Fruit fly (Drosophila melanogaster) whole organism, embryonic: ENCODE data around the gene vir-1.

Experiments
- Bgb ChIP-seq: fragments of 200-800 bp; sonication (Bioruptor generic); IDR thresholded peaks from 2 replicates; pipeline ENCODE4 v1.3.6; 2022; ENCODE audit warnings: missing biosample characterization, missing genetic modification characterization; ENCODE audit not compliant: partially characterized antibody
- BtbVII ChIP-seq: fragments of 200-800 bp; sonication (Bioruptor generic); optimal IDR thresholded peaks from 3 replicates; lab custom pipeline; 2017; ENCODE audit warnings: missing biosample characterization, mild to moderate bottlenecking, missing genetic modification characterization
- CG10147 ChIP-seq: fragments of 200-800 bp; sonication (Bioruptor generic); optimal IDR thresholded peaks from 2 replicates; lab custom pipeline; 2019; ENCODE audit warnings: missing biosample characterization, mild to moderate bottlenecking, missing genetic modification characterization, moderate library complexity
- CG11085 ChIP-seq: fragments of 200-800 bp; sonication (Bioruptor generic); IDR thresholded peaks from 2 replicates; pipeline ENCODE4 v1.3.6; 2022; ENCODE audit warnings: missing biosample characterization, missing genetic modification characterization
- CG12071 ChIP-seq: fragments of 200-800 bp; sonication (Bioruptor generic); optimal IDR thresholded peaks from 3 replicates; lab custom pipeline; 2018; ENCODE audit warnings: missing biosample characterization, mild to moderate bottlenecking, missing genetic modification characterization
- CG12659 ChIP-seq: fragments of 200-800 bp; sonication (Bioruptor generic); optimal IDR thresholded peaks from 3 replicates; lab custom pipeline; 2017; ENCODE audit warnings: mild to moderate bottlenecking, missing biosample characterization, missing genetic modification reagents, missing genetic modification characterization
- CG13894 ChIP-seq: fragments of 200-800 bp; sonication (Bioruptor generic); optimal IDR thresholded peaks from 3 replicates; lab custom pipeline; 2018; ENCODE audit warnings: missing biosample characterization, mild to moderate bottlenecking, missing genetic modification characterization, moderate library complexity
- CG15011 ChIP-seq: fragments of 200-800 bp; sonication (Bioruptor generic); optimal IDR thresholded peaks from 3 replicates; lab custom pipeline; 2018; ENCODE audit warnings: missing biosample characterization, mild to moderate bottlenecking, missing genetic modification characterization
- CG1529 ChIP-seq: fragments of 200-800 bp; sonication (Bioruptor generic); optimal IDR thresholded peaks from 3 replicates; lab custom pipeline; 2018; ENCODE audit warnings: missing biosample characterization, missing genetic modification characterization
- CG15479 ChIP-seq: fragments of 200-800 bp; sonication (Bioruptor generic); optimal IDR thresholded peaks from 3 replicates; lab custom pipeline; 2019; ENCODE audit warnings: missing biosample characterization, mild to moderate bottlenecking, missing genetic modification characterization, moderate library complexity
- CG15601 ChIP-seq: fragments of 200-800 bp; sonication (Bioruptor generic); optimal IDR thresholded peaks from 3 replicates; lab custom pipeline; 2019; ENCODE audit warnings: missing biosample characterization, mild to moderate bottlenecking, missing genetic modification characterization, moderate library complexity
- CG15696 ChIP-seq: fragments of 200-800 bp; sonication (Bioruptor generic); optimal IDR thresholded peaks from 2 replicates; lab custom pipeline; 2019; ENCODE audit warnings: missing biosample characterization, mild to moderate bottlenecking, missing genetic modification characterization, moderate library complexity
- CG17359 ChIP-seq: fragments of 200-800 bp; sonication (Bioruptor generic); optimal IDR thresholded peaks from 3 replicates; lab custom pipeline; 2018; ENCODE audit warnings: missing biosample characterization, mild to moderate bottlenecking, missing genetic modification characterization, moderate library complexity
- CG17568 ChIP-seq: fragments of 200-800 bp; sonication (Bioruptor generic); optimal IDR thresholded peaks from 2 replicates; lab custom pipeline; 2018; ENCODE audit warnings: missing biosample characterization, mild to moderate bottlenecking, missing genetic modification characterization, moderate library complexity
- CG17912 ChIP-seq: fragments of 200-800 bp; sonication (Bioruptor generic); optimal IDR thresholded peaks from 2 replicates; lab custom pipeline; 2018; ENCODE audit warnings: missing biosample characterization, mild to moderate bottlenecking, missing genetic modification characterization
- CG18764 ChIP-seq: fragments of 200-800 bp; sonication (Bioruptor generic); optimal IDR thresholded peaks from 3 replicates; lab custom pipeline; 2016; ENCODE audit warnings: missing biosample characterization, missing genetic modification characterization
- CG42726 ChIP-seq: fragments of 200-800 bp; sonication (Bioruptor generic); IDR thresholded peaks from 2 replicates; pipeline ENCODE4 v1.3.6; 2022; ENCODE audit warnings: missing biosample characterization, missing genetic modification characterization; ENCODE audit not compliant: partially characterized antibody
- CG8089 ChIP-seq: fragments of 200-800 bp; sonication (Bioruptor generic); optimal IDR thresholded peaks from 3 replicates; lab custom pipeline; 2016; ENCODE audit warnings: missing biosample characterization, missing genetic modification characterization
- CG8281 ChIP-seq: fragments of 200-800 bp; sonication (Bioruptor generic); optimal IDR thresholded peaks from 2 replicates; lab custom pipeline; 2018; ENCODE audit warnings: missing biosample characterization, mild to moderate bottlenecking, missing genetic modification characterization, moderate library complexity
- Dll ChIP-seq: fragments of 200-800 bp; sonication (Bioruptor generic); IDR thresholded peaks from 4 replicates; pipeline ENCODE4 v1.3.6; 2022; ENCODE audit warnings: missing biosample characterization, missing genetic modification characterization; ENCODE audit not compliant: partially characterized antibody
- Fer1 ChIP-seq: fragments of 200-800 bp; sonication (Bioruptor generic); optimal IDR thresholded peaks from 2 replicates; lab custom pipeline; 2017; ENCODE audit warnings: missing biosample characterization, mild to moderate bottlenecking, missing genetic modification characterization
- Gsc ChIP-seq: fragments of 200-800 bp; sonication (Bioruptor generic); IDR thresholded peaks from 2 replicates; pipeline ENCODE4 v1.3.6; 2022; ENCODE audit warnings: missing biosample characterization, missing genetic modification characterization
- MTF-1 ChIP-seq: fragments of 200-800 bp; sonication (Bioruptor generic); optimal IDR thresholded peaks from 2 replicates; lab custom pipeline; 2018; ENCODE audit warnings: missing biosample characterization, mild to moderate bottlenecking, missing genetic modification characterization, borderline replicate concordance
- Tbp ChIP-seq: fragments of >200 bp; optimal IDR thresholded peaks from 2 replicates; lab custom pipeline; 2018; ENCODE audit warnings: missing biosample characterization, missing genetic modification characterization
- ash1 ChIP-seq: fragments of 200-800 bp; sonication (Bioruptor generic); optimal IDR thresholded peaks from 2 replicates; lab custom pipeline; 2018; ENCODE audit warnings: missing biosample characterization, mild to moderate bottlenecking, missing genetic modification characterization
- bab2 ChIP-seq: fragments of 200-800 bp; sonication (Bioruptor generic); optimal IDR thresholded peaks from 2 replicates; lab custom pipeline; 2016; ENCODE audit warnings: missing biosample characterization, missing genetic modification characterization
- br ChIP-seq: fragments of >200 bp; optimal IDR thresholded peaks from 2 replicates; lab custom pipeline; 2017
- bsh ChIP-seq, 2 experiments: fragments of 200-800 bp; sonication (Bioruptor generic); optimal IDR thresholded peaks; 2 replicates each; lab custom pipeline; 2017 to 2018; ENCODE audit warnings: mild to moderate bottlenecking in 2 of 2, missing biosample characterization in 2 of 2, missing genetic modification characterization in 2 of 2, moderate library complexity in 1 of 2
- cas ChIP-seq: fragments of 200-800 bp; sonication (Bioruptor generic); IDR thresholded peaks from 2 replicates; pipeline ENCODE4 v1.3.6; 2022; ENCODE audit warnings: missing biosample characterization, missing genetic modification characterization
- crp ChIP-seq, 2 experiments: fragments of 200-800 bp; sonication (Bioruptor generic); optimal IDR thresholded peaks; 2 replicates in 1 of 2; 3 replicates in 1 of 2; lab custom pipeline; 2017; ENCODE audit warnings: missing biosample characterization in 2 of 2, missing genetic modification characterization in 2 of 2, mild to moderate bottlenecking in 1 of 2, moderate library complexity in 1 of 2
- ems ChIP-seq: fragments of 200-800 bp; sonication (Bioruptor generic); optimal IDR thresholded peaks from 3 replicates; lab custom pipeline; 2016; ENCODE audit warnings: missing biosample characterization, missing genetic modification characterization
- en ChIP-seq: fragments of 200-800 bp; sonication (Bioruptor generic); optimal IDR thresholded peaks from 2 replicates; lab custom pipeline; 2016; ENCODE audit warnings: missing biosample characterization, missing genetic modification characterization
- grn ChIP-seq: fragments of 200-800 bp; sonication (Bioruptor generic); optimal IDR thresholded peaks from 3 replicates; lab custom pipeline; 2017; ENCODE audit warnings: missing biosample characterization, missing genetic modification characterization
- ham ChIP-seq: fragments of 200-800 bp; sonication (Bioruptor generic); IDR thresholded peaks from 2 replicates; pipeline ENCODE4 v1.3.6; 2022; ENCODE audit warnings: missing biosample characterization, missing genetic modification characterization
- kah ChIP-seq: fragments of 200-800 bp; sonication (Bioruptor generic); optimal IDR thresholded peaks from 2 replicates; lab custom pipeline; 2018; ENCODE audit warnings: missing biosample characterization, mild to moderate bottlenecking, missing genetic modification characterization
- ken ChIP-seq: fragments of 200-800 bp; sonication (Bioruptor generic); IDR thresholded peaks from 3 replicates; pipeline ENCODE4 v1.3.6; 2022; ENCODE audit warnings: missing biosample characterization, missing genetic modification characterization
- mld ChIP-seq: fragments of 200-800 bp; sonication (Bioruptor generic); IDR thresholded peaks from 3 replicates; pipeline ENCODE4 v1.3.6; 2022; ENCODE audit warnings: missing biosample characterization, missing genetic modification characterization; ENCODE audit not compliant: partially characterized antibody
- pros ChIP-seq: fragments of 200-800 bp; sonication (Bioruptor generic); optimal IDR thresholded peaks from 3 replicates; lab custom pipeline; 2019; ENCODE audit warnings: missing biosample characterization, mild to moderate bottlenecking, missing genetic modification characterization, moderate library complexity
- row ChIP-seq: fragments of 200-800 bp; sonication (Bioruptor generic); IDR thresholded peaks from 3 replicates; pipeline ENCODE4 v1.3.6; 2022; ENCODE audit warnings: missing biosample characterization, missing genetic modification characterization
- run ChIP-seq: fragments of 200-800 bp; sonication (Bioruptor generic); optimal IDR thresholded peaks from 3 replicates; lab custom pipeline; 2018; ENCODE audit warnings: missing biosample characterization, mild to moderate bottlenecking, missing genetic modification characterization
- sima ChIP-seq: fragments of 200-800 bp; sonication (Bioruptor generic); optimal IDR thresholded peaks from 2 replicates; lab custom pipeline; 2016; ENCODE audit warnings: missing biosample characterization, missing genetic modification characterization
- ssp ChIP-seq: fragments of 200-800 bp; sonication (Bioruptor generic); IDR thresholded peaks from 2 replicates; pipeline ENCODE4 v1.3.6; 2022; ENCODE audit warnings: missing biosample characterization, missing genetic modification characterization
- stc ChIP-seq: fragments of 200-800 bp; sonication (Bioruptor generic); IDR thresholded peaks from 2 replicates; pipeline ENCODE4 v1.3.6; 2022; ENCODE audit warnings: missing biosample characterization, missing genetic modification characterization
- tap ChIP-seq: fragments of 200-800 bp; optimal IDR thresholded peaks from 3 replicates; lab custom pipeline; 2019; ENCODE audit warnings: missing biosample characterization, mild to moderate bottlenecking, missing genetic modification characterization, moderate library complexity
- tin ChIP-seq: fragments of 200-800 bp; sonication (Bioruptor generic); optimal IDR thresholded peaks from 3 replicates; lab custom pipeline; 2016; ENCODE audit warnings: missing biosample characterization, missing genetic modification characterization
- tup ChIP-seq: fragments of 200-800 bp; sonication (Bioruptor generic); optimal IDR thresholded peaks from 2 replicates; lab custom pipeline; 2016; ENCODE audit warnings: missing biosample characterization, mild to moderate bottlenecking, missing genetic modification characterization, moderate library complexity
- unc-4 ChIP-seq: fragments of 200-800 bp; sonication (Bioruptor generic); IDR thresholded peaks from 2 replicates; pipeline ENCODE4 v1.3.6; 2022; ENCODE audit warnings: missing biosample characterization, missing genetic modification characterization; ENCODE audit not compliant: partially characterized antibody

vir-1 gene

DNA sequence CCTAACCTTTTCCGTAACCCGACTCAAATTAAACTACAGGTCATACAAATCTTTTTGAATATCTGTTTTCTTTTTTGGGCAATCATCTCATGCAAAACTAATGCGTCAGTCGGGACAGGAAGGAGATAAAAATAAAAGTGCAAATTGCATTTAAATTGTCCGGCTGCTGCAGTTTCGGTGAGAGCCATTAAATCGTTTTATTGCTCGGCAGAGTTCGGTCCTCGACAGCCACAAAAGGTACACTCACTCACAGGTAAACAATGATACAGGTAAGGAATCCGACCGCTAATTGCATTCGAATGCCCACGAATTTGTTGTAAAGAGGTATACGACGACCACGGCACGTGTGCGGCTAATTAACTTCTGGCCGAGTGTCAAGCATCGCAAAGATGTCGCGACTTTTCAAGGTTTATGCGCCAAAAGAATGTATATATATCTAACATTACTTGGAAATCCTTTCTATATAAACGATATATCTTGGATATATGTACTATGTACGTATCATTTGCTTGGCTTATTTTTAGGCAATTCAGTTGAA lies 43.3 kb upstream of the vir-1 start (continued):
- no peak for TF ChIP-seq CG8281 (tag; lab: Kevin White, UChicago)
- TF ChIP-seq tap: no peak
- TF ChIP-seq CG18764 (GFP tag; lab: Kevin White, UChicago): no peak
- TF ChIP-seq CG15011 (GFP tag; lab: Kevin White, UChicago): no peak
- TF ChIP-seq unc-4: no peak
- no peak for TF ChIP-seq bab2 (GFP tag; lab: Kevin White, UChicago)
- peak; percentile 85 for TF ChIP-seq CG15479
- no peak for TF ChIP-seq Fer1
- no peak for TF ChIP-seq stc

DNA sequence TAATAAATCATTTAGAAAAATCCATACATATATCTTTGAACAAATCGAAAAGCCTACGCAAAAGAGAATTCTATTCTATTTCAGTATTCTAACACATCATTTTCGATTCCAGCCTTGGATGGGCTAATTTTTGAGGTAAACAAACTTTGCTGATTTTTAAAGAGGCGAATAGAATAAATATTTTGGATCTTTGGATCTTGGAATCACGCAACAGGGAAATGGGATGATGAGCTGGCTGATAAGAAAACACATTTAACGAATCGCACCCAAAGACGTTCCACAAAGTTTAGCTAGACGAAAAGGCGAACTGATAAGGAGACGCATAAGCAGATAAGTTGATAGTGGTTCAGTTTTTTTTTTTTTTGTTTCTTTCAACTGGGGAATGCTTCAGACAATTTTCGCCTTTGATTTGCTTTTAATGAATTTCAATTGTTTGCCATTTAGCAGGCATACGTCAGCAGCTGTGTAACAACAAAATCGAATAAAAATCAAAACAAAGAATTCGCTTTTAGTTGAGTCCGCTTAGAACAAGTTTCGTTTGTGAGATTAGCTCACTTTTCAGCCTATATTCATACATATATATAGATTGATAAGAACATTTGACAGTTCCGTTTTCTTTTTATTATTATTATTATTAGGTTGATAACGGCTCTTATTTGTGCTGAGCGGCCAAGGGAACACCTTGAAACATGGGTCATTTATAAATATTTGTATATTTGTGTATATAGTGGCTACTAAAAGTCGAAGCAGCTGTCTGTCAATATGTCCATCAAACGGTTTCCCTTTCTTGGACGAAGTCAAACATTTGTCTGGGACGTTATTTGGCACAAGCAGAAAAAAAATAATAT lies 42.1 kb upstream of the vir-1 start:
- TF ChIP-seq ssp (no peak), CG15696 (tag; lab: Kevin White, UChicago) (peak; percentile 69), run (no peak), crp (GFP tag; optimal IDR thresholded peaks at IDR 0.05; lab: Kevin White, UChicago) (no peak), row (GFP tag; lab: Robert Waterston, UW) (no peak), CG11085 (GFP tag; lab: Robert Waterston, UW) (no peak), ash1 (GFP tag; lab: Kevin White, UChicago) (no peak), MTF-1 (GFP tag; lab: Kevin White, UChicago) (peak; percentile 66), Dll (no peak), tup (no peak), kah (GFP tag; lab: Kevin White, UChicago) (no peak), en (no peak), CG8281 (tag; lab: Kevin White, UChicago) (peak; percentile 53), pros (GFP tag; lab: Kevin White, UChicago) (no peak), grn (GFP tag; lab: Kevin White, UChicago) (peak; percentile 2), br (lab: Kevin White, UChicago) (no peak), Gsc (no peak), sima (no peak), CG17568 (GFP tag; lab: Kevin White, UChicago) (peak; percentile 45), CG17912 (GFP tag; lab: Kevin White, UChicago) (no peak), BtbVII (GFP tag; lab: Kevin White, UChicago) (peak; percentile 44), mld (no peak), cas (GFP tag; lab: Robert Waterston, UW) (no peak), CG13894 (no peak), CG12659 (GFP tag; lab: Kevin White, UChicago) (peak; percentile 1), Tbp (GFP tag; lab: Kevin White, UChicago) (no peak), CG12071 (GFP tag; lab: Kevin White, UChicago) (peak; percentile 53), CG17359 (tag; lab: Kevin White, UChicago) (peak; percentile 34), CG15601 (tag; lab: Kevin White, UChicago) (no peak), CG8089 (GFP tag; lab: Kevin White, UChicago) (no peak), bsh (GFP tag; optimal IDR thresholded peaks at IDR 0.05; lab: Kevin White, UChicago) (peak in 1 of 2 experiments; percentile 54), ems (no peak), Fer1 (peak; percentile 37), ham (no peak), tin (no peak), CG10147 (peak; percentile 31), ken (no peak), CG1529 (GFP tag; lab: Kevin White, UChicago) (peak; percentile 31), CG42726 (GFP tag; lab: Robert Waterston, UW) (no peak), Bgb (no peak)
